Worm (Caenorhabditis elegans) whole organism, L4 larva: ENCODE measurements around the gene nhx-5.

Source experiments
- F10B5.3 ChIP-seq: sonication (generic microtip); optimal IDR thresholded peaks from 2 replicates; lab custom pipeline; 2016; ENCODE audit warnings: mild to moderate bottlenecking, missing genetic modification characterization, missing compliant biosample characterization
- F44E2.7 ChIP-seq: fragments of 200-800 bp; sonication (Bioruptor generic); IDR thresholded peaks from 2 replicates; pipeline ENCODE4 v2.1.2; 2022; ENCODE audit warnings: missing genetic modification characterization, missing compliant biosample characterization
- T20F7.1 ChIP-seq: fragments of 200-800 bp; sonication (Bioruptor generic); optimal IDR thresholded peaks from 2 replicates; lab custom pipeline; 2018; ENCODE audit warnings: mild to moderate bottlenecking, missing genetic modification characterization, missing compliant biosample characterization
- Y5F2A.4 ChIP-seq: fragments of 200-800 bp; sonication (Bioruptor generic); optimal IDR thresholded peaks from 2 replicates; lab custom pipeline; 2018; ENCODE audit warnings: mild to moderate bottlenecking, missing genetic modification characterization, missing compliant biosample characterization
- Y75B8A.6 ChIP-seq: fragments of 200-800 bp; sonication (Bioruptor generic); IDR thresholded peaks from 2 replicates; pipeline ENCODE4 v1.3.6; 2022; ENCODE audit warnings: missing genetic modification reagents, missing genetic modification characterization, missing compliant biosample characterization
- ZK337.2 ChIP-seq: fragments of 200-800 bp; sonication (Bioruptor generic); IDR thresholded peaks from 2 replicates; pipeline ENCODE4 v1.3.6; 2022; ENCODE audit warnings: missing genetic modification reagents, missing genetic modification characterization, missing compliant biosample characterization
- ZK546.5 ChIP-seq, 2 experiments: sonication (generic microtip); optimal IDR thresholded peaks; 2 replicates each; lab custom pipeline; 2017; ENCODE audit warnings: missing biosample characterization in 2 of 2, missing genetic modification characterization in 2 of 2
- aha-1 ChIP-seq: fragments of 150-350 bp; peaks from one replicate; lab custom pipeline; 2014; ENCODE audit warnings: missing biosample characterization, missing genetic modification characterization
- ama-1 ChIP-seq: fragments of 150-350 bp; optimal IDR thresholded peaks from 2 replicates; lab custom pipeline; 2014; ENCODE audit warnings: inconsistent platforms, mixed read lengths
- attf-4 ChIP-seq: sonication (generic microtip); optimal IDR thresholded peaks from 3 replicates; lab custom pipeline; 2017; ENCODE audit warnings: missing biosample characterization, missing genetic modification characterization
- ceh-20 ChIP-seq: fragments of 200-800 bp; sonication (Bioruptor generic); IDR thresholded peaks from 2 replicates; pipeline ENCODE4 v1.3.6; 2022; ENCODE audit warnings: missing genetic modification reagents, missing genetic modification characterization, missing compliant biosample characterization
- ceh-32 ChIP-seq: sonication (generic microtip); optimal IDR thresholded peaks from 2 replicates; lab custom pipeline; 2016; ENCODE audit warnings: mild to moderate bottlenecking, missing genetic modification characterization, missing compliant biosample characterization; ENCODE audit not compliant: poor library complexity
- ceh-44 ChIP-seq: fragments of 200-800 bp; sonication (Bioruptor generic); IDR thresholded peaks from 2 replicates; pipeline ENCODE4 v1.3.6; 2022; ENCODE audit warnings: missing genetic modification reagents, missing genetic modification characterization, missing compliant biosample characterization
- ces-1 ChIP-seq: fragments of 150-350 bp; sonication (generic microtip); optimal IDR thresholded peaks from 4 replicates; lab custom pipeline; 2014; ENCODE audit warnings: missing biosample characterization, missing genetic modification reagents, missing genetic modification characterization
- ctbp-1 ChIP-seq: fragments of 200-800 bp; sonication (Bioruptor generic); IDR thresholded peaks from 2 replicates; pipeline ENCODE4 v1.3.6; 2022; ENCODE audit warnings: missing genetic modification reagents, missing genetic modification characterization, missing compliant biosample characterization
- daf-12 ChIP-seq: fragments of 150-350 bp; optimal IDR thresholded peaks from 2 replicates; lab custom pipeline; 2014; ENCODE audit warnings: missing biosample characterization, missing genetic modification reagents, missing genetic modification characterization
- daf-16 ChIP-seq, 3 experiments: sonication (generic microtip); optimal IDR thresholded peaks; 2 replicates each; lab custom pipeline; 2016 to 2017; ENCODE audit warnings: missing genetic modification characterization in 3 of 3, missing genetic modification reagents in 3 of 3, mild to moderate bottlenecking in 2 of 3, missing compliant biosample characterization in 2 of 3, missing biosample characterization in 1 of 3, moderate library complexity in 1 of 3
- daf-8 ChIP-seq: fragments of 200-800 bp; sonication (Bioruptor generic); IDR thresholded peaks from 2 replicates; pipeline ENCODE4 v1.3.6; 2022; ENCODE audit warnings: missing genetic modification characterization, missing compliant biosample characterization
- dmd-6 ChIP-seq: fragments of 200-800 bp; sonication (Bioruptor generic); IDR thresholded peaks from 2 replicates; pipeline ENCODE4 v1.3.6; 2022; ENCODE audit warnings: missing genetic modification reagents, missing genetic modification characterization, missing compliant biosample characterization
- dpl-1 ChIP-seq: fragments of 150-350 bp; optimal IDR thresholded peaks from 2 replicates; lab custom pipeline; 2014; ENCODE audit warnings: missing biosample characterization, missing genetic modification reagents, missing genetic modification characterization
- duxl-1 ChIP-seq: sonication (generic microtip); optimal IDR thresholded peaks from 2 replicates; lab custom pipeline; 2016; ENCODE audit warnings: mild to moderate bottlenecking, missing genetic modification characterization, moderate library complexity, missing compliant biosample characterization; ENCODE audit not compliant: poor library complexity
- dve-1 ChIP-seq: sonication (generic microtip); optimal IDR thresholded peaks from 2 replicates; lab custom pipeline; 2017; ENCODE audit warnings: antibody characterized with exemption, mild to moderate bottlenecking, missing genetic modification characterization, missing compliant biosample characterization; ENCODE audit not compliant: insufficient read depth
- egl-27 ChIP-seq: sonication (generic microtip); optimal IDR thresholded peaks from 3 replicates; lab custom pipeline; 2017; ENCODE audit warnings: missing biosample characterization, missing genetic modification reagents, missing genetic modification characterization
- hlh-11 ChIP-seq: fragments of 200-800 bp; sonication (Bioruptor generic); optimal IDR thresholded peaks from 2 replicates; lab custom pipeline; 2018; ENCODE audit warnings: mild to moderate bottlenecking, missing genetic modification characterization, missing compliant biosample characterization
- lim-7 ChIP-seq: fragments of 200-800 bp; sonication (Bioruptor generic); IDR thresholded peaks from 2 replicates; pipeline ENCODE4 v1.3.6; 2022; ENCODE audit warnings: missing genetic modification characterization, missing compliant biosample characterization
- lin-1 ChIP-seq: fragments of 200-800 bp; sonication (Bioruptor generic); IDR thresholded peaks from 2 replicates; pipeline ENCODE4 v1.3.6; 2022; ENCODE audit warnings: missing genetic modification reagents, missing genetic modification characterization, missing compliant biosample characterization
- lin-38 ChIP-seq: fragments of 200-800 bp; sonication (Bioruptor generic); IDR thresholded peaks from 2 replicates; pipeline ENCODE4 v1.3.6; 2022; ENCODE audit warnings: missing genetic modification reagents, missing genetic modification characterization, missing compliant biosample characterization
- lin-39 ChIP-seq: fragments of 150-350 bp; optimal IDR thresholded peaks from 2 replicates; lab custom pipeline; 2014; ENCODE audit warnings: missing biosample characterization, missing genetic modification reagents, missing genetic modification characterization
- lsy-2 ChIP-seq, 2 experiments: fragments of 150-350 bp in 1 of 2; sonication (generic microtip) in 1 of 2; optimal IDR thresholded peaks; 2 replicates each; lab custom pipeline; 2014 to 2017; ENCODE audit warnings: missing biosample characterization in 2 of 2, missing genetic modification characterization in 2 of 2
- mdl-1 ChIP-seq, 2 experiments: fragments of 150-350 bp in 1 of 2; sonication (generic microtip) in 1 of 2; optimal IDR thresholded peaks; 2 replicates each; lab custom pipeline; 2014 to 2017; ENCODE audit warnings: missing biosample characterization in 2 of 2, missing genetic modification characterization in 2 of 2
- mep-1 ChIP-seq: fragments of 150-350 bp; sonication (generic microtip); optimal IDR thresholded peaks from 3 replicates; lab custom pipeline; 2014; ENCODE audit warnings: missing biosample characterization, missing genetic modification characterization
- mes-2 ChIP-seq: sonication (generic microtip); optimal IDR thresholded peaks from 2 replicates; lab custom pipeline; 2016; ENCODE audit warnings: missing genotype, mild to moderate bottlenecking, missing genetic modification characterization, missing compliant biosample characterization; ENCODE audit not compliant: poor library complexity, severe bottlenecking
- nhr-111 ChIP-seq: fragments of 200-800 bp; sonication (Bioruptor generic); optimal IDR thresholded peaks from 2 replicates; lab custom pipeline; 2018; ENCODE audit warnings: mild to moderate bottlenecking, missing genetic modification characterization, missing compliant biosample characterization
- nhr-237 ChIP-seq: sonication (generic microtip); optimal IDR thresholded peaks from 2 replicates; lab custom pipeline; 2017; ENCODE audit warnings: missing biosample characterization, missing genetic modification characterization
- nhr-28 ChIP-seq: fragments of 150-350 bp; optimal IDR thresholded peaks from 2 replicates; lab custom pipeline; 2014; ENCODE audit warnings: missing biosample characterization, missing genetic modification characterization
- nhr-48 ChIP-seq: sonication (generic microtip); optimal IDR thresholded peaks from 2 replicates; lab custom pipeline; 2016; ENCODE audit warnings: mild to moderate bottlenecking, missing genetic modification characterization, missing compliant biosample characterization
- nhr-6 ChIP-seq: fragments of 150-350 bp; optimal IDR thresholded peaks from 2 replicates; lab custom pipeline; 2014; ENCODE audit warnings: missing biosample characterization, missing genetic modification characterization
- pha-4 ChIP-seq, 2 experiments: fragments of 150-350 bp in 1 of 2; fragments of 200-800 bp in 1 of 2; sonication (Bioruptor generic) in 1 of 2; IDR thresholded peaks in 1 of 2; optimal IDR thresholded peaks in 1 of 2; 2 replicates each; pipeline versions ENCODE4 v1.3.6 to Lab custom; 2014 to 2022; ENCODE audit warnings: missing genetic modification characterization in 2 of 2, missing genetic modification reagents in 2 of 2, missing biosample characterization in 1 of 2, missing compliant biosample characterization in 1 of 2
- php-3 ChIP-seq: fragments of 200-800 bp; sonication (Bioruptor generic); IDR thresholded peaks from 2 replicates; pipeline ENCODE4 v1.3.6; 2022; ENCODE audit warnings: missing genetic modification reagents, missing genetic modification characterization, missing compliant biosample characterization
- pqm-1 ChIP-seq: sonication (generic microtip); optimal IDR thresholded peaks from 2 replicates; lab custom pipeline; 2017; ENCODE audit warnings: missing biosample characterization, missing genetic modification characterization
- rbr-2 ChIP-seq: sonication (generic microtip); optimal IDR thresholded peaks from 2 replicates; lab custom pipeline; 2016; ENCODE audit warnings: missing genotype, missing genetic modification characterization, missing compliant biosample characterization
- saeg-2 ChIP-seq: fragments of 200-800 bp; sonication (Bioruptor generic); IDR thresholded peaks from 2 replicates; pipeline ENCODE4 v1.3.6; 2022; ENCODE audit warnings: missing genetic modification reagents, missing genetic modification characterization, missing compliant biosample characterization
- snpc-1.2 ChIP-seq: fragments of 200-800 bp; sonication (Bioruptor generic); IDR thresholded peaks from 2 replicates; pipeline ENCODE4 v1.3.6; 2022; ENCODE audit warnings: missing genetic modification reagents, missing genetic modification characterization, missing compliant biosample characterization
- unc-62 ChIP-seq, 3 experiments: fragments of 150-350 bp in 1 of 3; sonication (generic microtip); optimal IDR thresholded peaks in 2 of 3; peaks in 1 of 3; 1 replicate in 1 of 3; 2 replicates in 2 of 3; lab custom pipeline; 2014 to 2017; ENCODE audit warnings: missing biosample characterization in 3 of 3, missing genetic modification characterization in 3 of 3, missing genetic modification reagents in 3 of 3, missing genotype in 1 of 3
- zag-1 ChIP-seq: fragments of 150-350 bp; optimal IDR thresholded peaks from 2 replicates; lab custom pipeline; 2014; ENCODE audit warnings: missing biosample characterization, missing genetic modification characterization
- zip-11 ChIP-seq: fragments of 200-800 bp; sonication (Bioruptor generic); IDR thresholded peaks from 2 replicates; pipeline ENCODE4 v1.3.6; 2022; ENCODE audit warnings: missing genetic modification characterization, missing compliant biosample characterization
- ztf-7 ChIP-seq: fragments of 150-350 bp; optimal IDR thresholded peaks from 2 replicates; lab custom pipeline; 2014; ENCODE audit warnings: missing biosample characterization, missing genetic modification characterization

Gene nhx-5

DNA sequence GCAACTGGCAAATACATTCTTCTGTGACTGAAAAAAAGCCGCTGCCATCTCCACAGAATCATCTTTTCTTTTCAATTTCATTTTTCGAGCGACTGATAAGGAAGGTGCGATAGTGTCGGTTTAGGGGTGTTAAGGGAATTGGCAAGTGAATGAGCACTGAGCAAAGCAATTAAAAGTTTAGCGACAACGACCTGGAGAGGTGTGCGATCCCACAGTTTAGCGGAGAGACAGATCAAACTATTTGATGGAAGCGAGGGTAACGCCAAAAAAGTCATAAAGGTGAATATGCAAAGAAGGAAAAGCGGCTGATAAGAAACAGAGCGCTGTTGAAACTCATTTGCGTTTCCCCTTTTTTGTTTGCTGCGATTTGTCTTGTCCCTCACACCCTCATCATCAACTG lies 47.8 kb upstream of the nhx-5 start, which contains the start of the genes F14F3.5 and slcf-1 (continued):
- TF ChIP-seq F44E2.7 (no peak), nhr-6 (no peak), zip-11 (no peak), mes-2 (tag; lab: Kevin White, UChicago) (no peak), php-3 (GFP tag; lab: Robert Waterston, UW) (peak; percentile 81), ces-1 (GFP tag; lab: Kevin White, UChicago) (no peak), ZK337.2 (GFP tag; lab: Robert Waterston, UW) (no peak), duxl-1 (tag; lab: Kevin White, UChicago) (no peak), nhr-111 (GFP tag; lab: Kevin White, UChicago) (no peak), mep-1 (tag; lab: Kevin White, UChicago) (no peak), lim-7 (GFP tag; lab: Robert Waterston, UW) (no peak), zag-1 (no peak), dmd-6 (GFP tag; lab: Robert Waterston, UW) (peak; percentile 51)

DNA sequence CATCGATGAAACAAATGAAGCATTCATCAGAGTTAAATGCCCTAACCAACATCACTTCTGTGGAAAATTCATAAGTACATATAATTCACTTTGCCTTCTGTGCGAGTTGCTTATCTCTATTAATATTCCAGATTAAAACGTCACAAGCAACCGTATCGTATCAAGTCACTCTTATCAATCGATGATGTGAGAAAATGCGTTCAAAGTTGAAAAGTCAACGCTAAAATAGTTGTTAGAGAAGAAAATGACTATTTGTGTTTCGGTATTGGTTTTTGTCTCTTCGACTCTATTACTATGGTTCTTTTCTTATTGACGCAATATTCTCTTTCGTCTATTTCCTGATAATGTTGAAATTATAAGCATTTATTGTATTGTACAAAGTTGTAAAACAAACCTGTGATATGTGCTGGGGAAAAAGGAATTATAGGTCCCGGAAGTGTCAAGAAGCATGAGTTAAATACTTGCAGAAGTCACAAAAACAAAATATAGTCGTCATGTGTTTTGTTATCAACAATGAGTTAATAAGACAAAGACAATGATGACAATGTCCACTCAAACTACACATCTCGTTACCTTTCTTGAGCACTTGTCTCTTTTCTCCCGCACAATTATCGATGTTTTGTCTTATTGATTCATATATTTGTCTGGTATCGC lies 44.4 kb upstream of the nhx-5 start:
- TF ChIP-seq dmd-6 (GFP tag; lab: Robert Waterston, UW) (peak; percentile 52; the same call in 1 of the 2 replicates), pha-4 (GFP tag; IDR thresholded peaks at IDR 0.05; lab: Robert Waterston, UW) (no peak), pha-4 (tag; optimal IDR thresholded peaks at IDR 0.05; lab: Kevin White, UChicago) (no peak), Y5F2A.4 (GFP tag; lab: Kevin White, UChicago) (no peak), F10B5.3 (tag; lab: Kevin White, UChicago) (no peak), lsy-2 (tag; optimal IDR thresholded peaks at IDR 0.05; lab: Kevin White, UChicago) (no peak), ceh-32 (tag; lab: Kevin White, UChicago) (no peak), ZK546.5 (tag; optimal IDR thresholded peaks at IDR 0.05; lab: Kevin White, UChicago) (no peak), snpc-1.2 (GFP tag; lab: Robert Waterston, UW) (no peak), ctbp-1 (GFP tag; lab: Robert Waterston, UW) (no peak), ztf-7 (tag; lab: Kevin White, UChicago) (no peak), lin-38 (GFP tag; lab: Robert Waterston, UW) (no peak), pqm-1 (tag; lab: Kevin White, UChicago) (peak; percentile 10), mep-1 (tag; lab: Kevin White, UChicago) (peak; percentile 24), daf-12 (tag; lab: Kevin White, UChicago) (no peak), dpl-1 (GFP tag; lab: Kevin White, UChicago) (no peak), nhr-28 (tag; lab: Kevin White, UChicago) (peak; percentile 40), mdl-1 (tag; optimal IDR thresholded peaks at IDR 0.05; lab: Kevin White, UChicago) (peak in 1 of 2 experiments; percentile 3), ceh-20 (GFP tag; lab: Robert Waterston, UW) (no peak), nhr-237 (tag; lab: Kevin White, UChicago) (no peak), dve-1 (tag; lab: Kevin White, UChicago) (peak; percentile 57), saeg-2 (GFP tag; lab: Robert Waterston, UW) (no peak), nhr-48 (peak; percentile 56), rbr-2 (no peak), ceh-44 (no peak), unc-62 (GFP tag; optimal IDR thresholded peaks at IDR 0.05 in 1 of 2; lab: Kevin White, UChicago) (peak in 1 of 2 experiments; percentile 91), unc-62 (tag; optimal IDR thresholded peaks at IDR 0.05; lab: Kevin White, UChicago) (no peak), lin-1 (GFP tag; lab: Robert Waterston, UW) (peak; percentile 60; the same call in 1 of the 2 replicates), egl-27 (no peak), nhr-6 (no peak), hlh-11 (tag; lab: Kevin White, UChicago) (peak; percentile 50), T20F7.1 (GFP tag; lab: Kevin White, UChicago) (peak; percentile 32), daf-8 (GFP tag; lab: Robert Waterston, UW) (no peak), lin-39 (tag; lab: Kevin White, UChicago) (no peak), zag-1 (no peak), lim-7 (GFP tag; lab: Robert Waterston, UW) (no peak), ama-1 (lab: Kevin White, UChicago) (no peak), Y75B8A.6 (no peak), aha-1 (tag; lab: Kevin White, UChicago) (peak; percentile 3), daf-16 (GFP tag; optimal IDR thresholded peaks at IDR 0.05; lab: Kevin White, UChicago) (no peak), daf-16 (tag; optimal IDR thresholded peaks at IDR 0.05; lab: Kevin White, UChicago) (peak; percentile 63), attf-4 (tag; lab: Kevin White, UChicago) (no peak)
